Worm (Caenorhabditis elegans) whole organism, mixed stage, embryonic: ENCODE data around the gene abt-1.

Source experiments
- M03D4.4 ChIP-seq: sonication (generic microtip); optimal IDR thresholded peaks from 2 replicates; lab custom pipeline; 2017; ENCODE audit warnings: mild to moderate bottlenecking, missing genetic modification characterization, missing compliant biosample characterization
- bed-3 ChIP-seq: fragments of 200-800 bp; sonication (Bioruptor generic); optimal IDR thresholded peaks from 3 replicates; lab custom pipeline; 2018; ENCODE audit warnings: mild to moderate bottlenecking, missing genetic modification characterization, moderate library complexity, missing compliant biosample characterization
- blmp-1 ChIP-seq: fragments of 150-350 bp; optimal IDR thresholded peaks from 2 replicates; lab custom pipeline; 2014; ENCODE audit warnings: missing biosample characterization, missing genetic modification characterization
- ceh-39 ChIP-seq: fragments of 150-350 bp; optimal IDR thresholded peaks from 2 replicates; lab custom pipeline; 2014; ENCODE audit warnings: missing biosample characterization, missing genetic modification characterization
- ceh-43 ChIP-seq: fragments of 200-800 bp; sonication (Bioruptor generic); optimal IDR thresholded peaks from 2 replicates; lab custom pipeline; 2018; ENCODE audit warnings: mild to moderate bottlenecking, missing genetic modification characterization, moderate library complexity, missing compliant biosample characterization
- ceh-83 ChIP-seq: fragments of 200-800 bp; sonication (Bioruptor generic); optimal IDR thresholded peaks from 2 replicates; lab custom pipeline; 2018; ENCODE audit warnings: mild to moderate bottlenecking, missing genetic modification characterization, missing compliant biosample characterization
- ces-1 ChIP-seq: fragments of 150-350 bp; optimal IDR thresholded peaks from 2 replicates; lab custom pipeline; 2014; ENCODE audit warnings: missing biosample characterization, missing genetic modification reagents, missing genetic modification characterization
- cnd-1 ChIP-seq: fragments of 200-800 bp; sonication (Bioruptor generic); optimal IDR thresholded peaks from 2 replicates; lab custom pipeline; 2018; ENCODE audit warnings: mild to moderate bottlenecking, missing genetic modification characterization, missing compliant biosample characterization
- elt-1 ChIP-seq: sonication (generic microtip); optimal IDR thresholded peaks from 2 replicates; lab custom pipeline; 2017; ENCODE audit warnings: missing genetic modification characterization, mild to moderate bottlenecking, missing compliant biosample characterization, antibody characterized with exemption, moderate library complexity, borderline replicate concordance; ENCODE audit not compliant: insufficient read depth
- elt-3 ChIP-seq: fragments of 150-350 bp; optimal IDR thresholded peaks from 2 replicates; lab custom pipeline; 2014; ENCODE audit warnings: missing biosample characterization, missing genetic modification characterization
- ham-2 ChIP-seq: fragments of 200-800 bp; sonication (Bioruptor generic); optimal IDR thresholded peaks from 2 replicates; lab custom pipeline; 2018; ENCODE audit warnings: mild to moderate bottlenecking, missing genetic modification characterization, missing compliant biosample characterization
- hlh-1 ChIP-seq: fragments of 150-350 bp; optimal IDR thresholded peaks from 2 replicates; lab custom pipeline; 2014; ENCODE audit warnings: missing biosample characterization, missing genetic modification reagents, missing genetic modification characterization
- lin-13 ChIP-seq: fragments of 150-350 bp; optimal IDR thresholded peaks from 2 replicates; lab custom pipeline; 2014; ENCODE audit warnings: missing biosample characterization, missing genetic modification characterization
- lin-32 ChIP-seq: fragments of 200-800 bp; sonication (Bioruptor generic); optimal IDR thresholded peaks from 2 replicates; lab custom pipeline; 2018; ENCODE audit warnings: mild to moderate bottlenecking, missing genetic modification characterization, missing compliant biosample characterization
- lsy-2 ChIP-seq: fragments of 150-350 bp; optimal IDR thresholded peaks from 2 replicates; lab custom pipeline; 2014; ENCODE audit warnings: missing biosample characterization, missing genetic modification characterization
- mab-5 ChIP-seq: fragments of 150-350 bp; optimal IDR thresholded peaks from 2 replicates; lab custom pipeline; 2014; ENCODE audit warnings: missing biosample characterization, missing genetic modification characterization
- mep-1 ChIP-seq: fragments of 150-350 bp; optimal IDR thresholded peaks from 2 replicates; lab custom pipeline; 2017; ENCODE audit warnings: missing biosample characterization, missing genetic modification reagents, missing genetic modification characterization, inconsistent platforms
- mls-2 ChIP-seq: sonication (generic microtip); optimal IDR thresholded peaks from 2 replicates; lab custom pipeline; 2016; ENCODE audit warnings: mild to moderate bottlenecking, missing genetic modification characterization, moderate library complexity, missing compliant biosample characterization
- nhr-12 ChIP-seq: fragments of 150-350 bp; optimal IDR thresholded peaks from 2 replicates; lab custom pipeline; 2014; ENCODE audit warnings: missing biosample characterization, missing genetic modification characterization
- nhr-2 ChIP-seq: fragments of 150-350 bp; optimal IDR thresholded peaks from 2 replicates; lab custom pipeline; 2014; ENCODE audit warnings: missing biosample characterization, missing genetic modification characterization
- nhr-237 ChIP-seq: fragments of 150-350 bp; optimal IDR thresholded peaks from 2 replicates; lab custom pipeline; 2014; ENCODE audit warnings: missing biosample characterization, missing genetic modification characterization
- nhr-76 ChIP-seq: sonication (generic microtip); optimal IDR thresholded peaks from 2 replicates; lab custom pipeline; 2017; ENCODE audit warnings: missing biosample characterization, missing genetic modification characterization
- pha-4 ChIP-seq: fragments of 150-350 bp; optimal IDR thresholded peaks from 2 replicates; lab custom pipeline; 2018; ENCODE audit warnings: missing biosample characterization, missing genetic modification reagents, missing genetic modification characterization
- sem-2 ChIP-seq: fragments of 200-800 bp; sonication (Bioruptor generic); optimal IDR thresholded peaks from 2 replicates; lab custom pipeline; 2018; ENCODE audit warnings: mild to moderate bottlenecking, missing genetic modification characterization, missing compliant biosample characterization
- snpc-4 ChIP-seq: fragments of 150-350 bp; optimal IDR thresholded peaks from 2 replicates; lab custom pipeline; 2014; ENCODE audit warnings: missing biosample characterization, missing genetic modification characterization
- sptf-1 ChIP-seq: sonication (generic microtip); optimal IDR thresholded peaks from 2 replicates; lab custom pipeline; 2017; ENCODE audit warnings: mild to moderate bottlenecking, missing genetic modification characterization, moderate library complexity, missing compliant biosample characterization
- tbx-8 ChIP-seq: fragments of 200-800 bp; sonication (Bioruptor generic); optimal IDR thresholded peaks from 2 replicates; lab custom pipeline; 2018; ENCODE audit warnings: mild to moderate bottlenecking, missing genetic modification characterization, moderate library complexity, missing compliant biosample characterization
- unc-39 ChIP-seq: fragments of 150-350 bp; optimal IDR thresholded peaks from 2 replicates; lab custom pipeline; 2014; ENCODE audit warnings: missing biosample characterization, missing genetic modification characterization
- unc-62 ChIP-seq: fragments of 150-350 bp; optimal IDR thresholded peaks from 2 replicates; lab custom pipeline; 2014; ENCODE audit warnings: missing biosample characterization, missing genetic modification reagents, missing genetic modification characterization
- zip-8 ChIP-seq: fragments of 150-350 bp; optimal IDR thresholded peaks from 2 replicates; lab custom pipeline; 2014; ENCODE audit warnings: missing biosample characterization, missing genetic modification characterization
- ztf-11 ChIP-seq: fragments of 150-350 bp; optimal IDR thresholded peaks from 2 replicates; lab custom pipeline; 2014; ENCODE audit warnings: missing biosample characterization, missing genetic modification characterization

abt-1 gene

ce11 chrIV:10216704-10217296, 2.1 kb upstream of the abt-1 start:
- TF ChIP-seq mls-2 (tag; lab: Kevin White, UChicago) (no peak), nhr-76 (tag; lab: Kevin White, UChicago) (no peak), ceh-39 (tag; lab: Kevin White, UChicago) (no peak), hlh-1 (tag; lab: Kevin White, UChicago) (no peak)

DNA sequence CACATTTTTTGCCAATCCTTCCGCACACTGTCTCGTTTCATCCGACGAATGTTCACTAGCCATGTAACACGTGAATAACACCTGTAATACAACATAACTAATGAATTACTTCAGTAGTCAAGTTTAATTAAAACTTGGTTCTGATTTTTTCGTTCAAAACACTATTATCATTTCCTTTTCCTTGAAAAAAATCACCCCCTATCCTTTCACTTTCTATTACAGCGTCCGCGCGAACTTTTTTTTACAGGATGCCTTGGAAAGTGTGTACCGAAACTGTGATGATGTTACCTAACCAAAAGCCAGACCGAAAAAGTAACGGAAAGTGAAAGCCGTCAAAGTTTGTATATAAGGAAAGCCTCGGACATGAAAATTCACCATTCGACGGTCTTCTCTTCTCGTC, 1.4 kb upstream of the abt-1 start, which contains the start of gene col-124:
col-124 (plus strand) TSS at position 374 of the 400 bp plus-strand sequence.
- TF ChIP-seq nhr-237 (no peak), blmp-1 (tag; lab: Kevin White, UChicago) (no peak), bed-3 (GFP tag; lab: Kevin White, UChicago) (no peak), lsy-2 (tag; lab: Kevin White, UChicago) (no peak), sem-2 (GFP tag; lab: Kevin White, UChicago) (no peak), cnd-1 (tag; lab: Kevin White, UChicago) (no peak), M03D4.4 (tag; lab: Kevin White, UChicago) (no peak), hlh-1 (tag; lab: Kevin White, UChicago) (no peak), ceh-39 (tag; lab: Kevin White, UChicago) (no peak), elt-1 (tag; lab: Kevin White, UChicago) (no peak), pha-4 (tag; lab: Kevin White, UChicago) (no peak), ztf-11 (no peak), unc-39 (tag; lab: Kevin White, UChicago) (no peak), zip-8 (no peak), mab-5 (tag; lab: Kevin White, UChicago) (no peak), snpc-4 (tag; lab: Kevin White, UChicago) (no peak), nhr-2 (tag; lab: Kevin White, UChicago) (no peak), ham-2 (GFP tag; lab: Kevin White, UChicago) (no peak), tbx-8 (GFP tag; lab: Kevin White, UChicago) (no peak), unc-62 (GFP tag; lab: Kevin White, UChicago) (no peak)

DNA sequence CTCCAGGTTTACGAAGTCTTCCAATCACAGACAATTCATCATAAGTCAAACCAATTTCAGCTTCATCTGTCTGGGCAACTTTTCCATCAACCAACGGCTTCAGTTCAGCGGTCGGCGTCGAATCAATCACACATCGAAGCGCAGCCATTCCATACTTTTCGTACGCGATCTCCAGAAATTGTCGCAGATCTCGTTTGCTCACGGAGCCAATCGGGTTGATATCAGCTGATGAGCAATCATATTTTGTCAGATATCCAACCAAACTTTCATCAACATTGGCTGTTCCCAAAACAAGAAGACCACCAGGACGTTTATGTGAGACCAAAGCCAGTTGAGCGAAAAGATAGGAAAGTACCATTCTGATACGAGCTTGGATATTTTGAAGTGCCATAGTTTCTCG, 682 bp upstream of the abt-1 start:
- TF ChIP-seq nhr-76 (tag; lab: Kevin White, UChicago) (no peak), pha-4 (tag; lab: Kevin White, UChicago) (no peak), mep-1 (tag; lab: Kevin White, UChicago) (no peak), sptf-1 (no peak)

DNA sequence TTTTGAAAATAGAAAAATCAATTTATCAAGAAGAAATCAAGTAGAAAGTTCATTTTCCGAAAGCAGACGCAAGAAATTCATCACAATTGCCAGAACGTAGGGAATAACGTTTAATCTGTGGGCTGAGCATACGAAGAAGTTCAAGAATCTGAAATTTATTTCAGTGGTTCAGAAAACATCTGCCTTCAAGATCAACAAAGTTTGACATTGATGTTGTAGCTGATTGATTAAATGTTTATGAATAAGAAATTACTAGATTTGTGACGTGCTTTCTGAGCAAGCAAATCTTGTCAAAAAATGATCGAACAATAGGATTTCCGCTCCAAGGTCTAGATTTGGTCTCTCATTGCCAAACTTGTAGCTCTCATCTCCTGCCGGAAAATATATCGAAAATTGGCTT, 8.5 kb downstream of the abt-1 start, which contains the start of gene K04D7.6:
K04D7.6 (minus strand) TSS at position 101 of the 400 bp plus-strand sequence.
- TF ChIP-seq snpc-4 (tag; lab: Kevin White, UChicago) (no peak), mls-2 (tag; lab: Kevin White, UChicago) (no peak), nhr-76 (tag; lab: Kevin White, UChicago) (no peak), nhr-237 (no peak), ztf-11 (no peak), ces-1 (GFP tag; lab: Kevin White, UChicago) (no peak), lin-32 (GFP tag; lab: Kevin White, UChicago) (no peak), unc-39 (tag; lab: Kevin White, UChicago) (no peak)
- TF ChIP-seq, all 35 proteins: peak for 0

DNA sequence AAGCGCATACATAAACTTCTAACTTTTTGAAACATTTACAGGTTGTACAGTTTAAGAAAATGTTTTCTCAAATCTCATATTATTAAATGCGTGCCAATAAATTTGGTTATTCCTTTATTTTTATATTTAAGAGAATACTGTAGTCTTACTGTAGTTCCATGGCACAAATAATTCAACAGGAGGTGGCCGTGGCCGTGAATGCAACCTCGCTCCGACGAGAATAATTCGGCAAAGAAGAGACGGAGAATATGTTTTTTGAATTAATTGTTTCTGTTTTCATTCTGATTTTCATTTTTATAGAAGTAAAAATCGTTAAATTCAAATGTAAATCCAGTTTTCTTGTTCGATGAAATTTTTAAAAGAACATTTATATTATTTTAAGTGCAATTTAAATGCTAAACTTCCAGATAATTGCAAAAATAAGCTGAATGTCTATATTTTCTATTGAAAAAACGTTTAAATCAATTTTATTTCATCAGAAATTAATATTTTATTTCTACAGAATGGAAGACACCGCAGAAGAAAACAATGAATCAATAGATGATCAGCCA, 17.3 kb downstream of the abt-1 start, which contains the start of gene gon-4:
gon-4 (plus strand) TSS at position 501 of the 551 bp plus-strand sequence.
- no peak for TF ChIP-seq nhr-2 (tag; lab: Kevin White, UChicago)
- peak; percentile 49 for TF ChIP-seq lsy-2 (tag; lab: Kevin White, UChicago)

DNA sequence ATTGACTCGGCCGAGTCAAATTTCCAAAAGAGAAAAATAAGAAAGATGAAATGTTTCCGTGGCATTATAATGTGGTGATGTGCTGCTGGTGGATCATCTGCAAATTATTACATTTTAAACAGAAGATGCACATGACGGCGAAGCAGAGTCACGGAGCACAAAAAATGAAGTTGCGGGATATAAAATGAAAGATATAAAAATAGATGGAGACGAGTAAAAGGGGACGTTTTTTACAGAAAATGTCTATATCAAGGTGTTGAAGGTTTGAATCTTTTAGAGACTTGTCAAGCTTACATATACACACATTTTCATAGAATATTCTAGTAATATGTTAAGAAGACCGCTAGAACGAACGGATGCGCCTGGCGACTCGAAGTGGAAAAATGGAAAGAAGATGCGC, 20.4 kb downstream of the abt-1 start, which contains the start of gene ptrg-1:
ptrg-1 (minus strand) TSS at position 101 of the 400 bp plus-strand sequence.
- TF ChIP-seq nhr-12 (no peak), hlh-1 (tag; lab: Kevin White, UChicago) (no peak), zip-8 (no peak), mls-2 (tag; lab: Kevin White, UChicago) (no peak), elt-3 (no peak), nhr-76 (tag; lab: Kevin White, UChicago) (no peak), unc-39 (tag; lab: Kevin White, UChicago) (no peak), unc-62 (GFP tag; lab: Kevin White, UChicago) (no peak), M03D4.4 (tag; lab: Kevin White, UChicago) (no peak), mep-1 (tag; lab: Kevin White, UChicago) (no peak), ceh-43 (no peak), cnd-1 (tag; lab: Kevin White, UChicago) (no peak), lin-13 (tag; lab: Kevin White, UChicago) (no peak), ztf-11 (no peak), ceh-83 (GFP tag; lab: Kevin White, UChicago) (no peak), mab-5 (tag; lab: Kevin White, UChicago) (no peak)
